Worm (Caenorhabditis elegans): ENCODE data around the gene sel-10.

Gene sel-10

DNA sequence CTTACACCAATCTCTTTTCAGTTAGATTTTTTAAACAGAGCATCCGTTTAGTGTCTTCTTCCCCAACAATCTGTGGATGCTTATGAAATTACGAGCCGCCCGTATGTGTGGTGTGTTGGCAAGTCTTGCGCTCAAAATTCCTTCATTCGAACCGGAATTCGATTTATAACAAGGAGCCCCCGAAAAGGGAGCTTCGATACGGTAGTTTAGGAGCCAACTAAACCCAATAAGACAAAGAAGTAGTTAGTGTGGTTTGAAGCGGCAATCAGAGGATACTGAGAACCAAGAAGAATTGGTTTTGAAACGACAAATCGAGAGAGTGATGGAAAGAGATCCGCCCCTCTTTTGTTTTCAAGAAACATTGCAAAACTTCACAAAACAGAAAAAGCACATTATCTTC, 6.8 kb upstream of the sel-10 start:
- TF ChIP-seq ces-1 (GFP tag; optimal IDR thresholded peaks at IDR 0.05) (peak; percentile 89), ceh-43 (GFP tag; optimal IDR thresholded peaks at IDR 0.05) (no peak)

DNA sequence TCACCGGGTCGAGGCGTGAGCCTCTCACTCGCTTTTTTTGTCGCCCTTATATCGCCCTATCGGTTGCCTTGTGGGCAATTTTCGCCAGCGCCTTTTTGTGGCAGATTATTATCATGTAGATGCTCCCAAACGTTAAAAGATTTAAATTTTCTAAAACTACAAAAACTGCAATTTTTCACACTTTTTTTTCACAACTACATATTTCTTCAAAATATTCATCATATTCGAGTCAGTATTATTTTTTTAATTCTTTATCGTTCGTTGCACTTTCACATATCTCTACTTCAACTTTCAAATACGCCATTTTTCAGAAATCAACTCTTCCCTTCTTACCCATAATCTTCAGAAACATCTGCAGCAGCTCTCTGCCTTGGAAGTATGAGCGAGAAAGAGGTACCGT, 6.2 kb upstream of the sel-10 start, which contains the start of gene ceh-24:
TSS of gene ceh-24 (plus strand) at position 301 of the 400 bp plus-strand sequence.
- TF ChIP-seq sptf-1 (tag; optimal IDR thresholded peaks at IDR 0.05), result no peak
- no peak for TF ChIP-seq mls-2 (tag; optimal IDR thresholded peaks at IDR 0.05)

DNA sequence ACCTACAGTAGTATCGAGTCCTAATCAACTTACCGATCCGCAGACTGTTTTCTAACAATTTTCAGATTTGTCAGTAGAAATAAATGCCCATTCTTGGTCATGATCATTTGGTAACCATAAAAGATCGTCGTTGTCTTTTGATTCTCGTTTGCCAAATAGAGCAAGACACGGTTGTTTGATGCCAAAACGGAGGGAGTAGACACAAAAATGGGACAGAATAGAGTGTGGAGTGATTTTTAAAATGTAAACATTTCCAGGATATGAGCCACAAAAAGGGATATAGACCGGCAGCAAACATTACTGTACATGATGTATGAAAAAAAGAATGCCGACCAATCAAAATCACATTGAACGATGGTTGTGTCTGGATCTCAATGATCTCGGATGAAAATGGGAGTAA, 2.3 kb upstream of the sel-10 start, which contains the start of gene F55B12.2:
TSS of gene F55B12.2 (minus strand) at position 101 of the 400 bp plus-strand sequence.
- TF ChIP-seq zip-8 (tag; optimal IDR thresholded peaks at IDR 0.05) (no peak), nhr-28 (tag; optimal IDR thresholded peaks at IDR 0.05) (no peak), hlh-1 (tag; optimal IDR thresholded peaks at IDR 0.05) (no peak), flh-1 (GFP tag; optimal IDR thresholded peaks at IDR 0.05) (no peak), sem-2 (GFP tag; optimal IDR thresholded peaks at IDR 0.05) (no peak)

DNA sequence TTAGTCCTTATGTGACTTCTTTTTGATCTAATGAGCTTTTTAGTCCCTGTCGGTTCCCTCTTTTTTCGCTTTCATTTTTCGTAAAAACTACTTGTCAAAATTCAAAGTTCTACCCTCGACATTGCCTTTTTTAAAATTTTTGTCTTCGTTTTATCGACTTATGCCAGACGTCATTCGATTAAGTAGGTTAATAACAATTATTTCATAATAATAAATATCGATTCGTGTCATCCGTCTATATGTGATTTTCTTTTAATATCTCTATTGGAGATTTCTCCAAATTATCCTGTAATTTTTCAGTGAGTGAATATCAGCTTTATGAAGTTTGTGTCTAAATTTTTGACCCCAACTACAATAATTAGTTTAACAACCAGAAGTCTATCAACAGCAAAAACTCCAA, 3.6 kb downstream of the sel-10 start, which contains the start of gene hpo-31:
TSS of gene hpo-31 (plus strand) at position 301 of the 400 bp plus-strand sequence.
- no peak for TF ChIP-seq mep-1 (tag; optimal IDR thresholded peaks at IDR 0.05)
- TF ChIP-seq elt-1 (tag; optimal IDR thresholded peaks at IDR 0.05; ENCODE audit: borderline replicate concordance, insufficient read depth), result no peak
- TF ChIP-seq ces-1 (GFP tag; optimal IDR thresholded peaks at IDR 0.05), result no peak
- no peak for TF ChIP-seq ceh-83 (GFP tag; optimal IDR thresholded peaks at IDR 0.05)
- no peak for TF ChIP-seq ceh-43 (GFP tag; optimal IDR thresholded peaks at IDR 0.05)
- TF ChIP-seq ham-2 (GFP tag; optimal IDR thresholded peaks at IDR 0.05), result no peak
- TF ChIP-seq nhr-28 (tag; optimal IDR thresholded peaks at IDR 0.05), result no peak

DNA sequence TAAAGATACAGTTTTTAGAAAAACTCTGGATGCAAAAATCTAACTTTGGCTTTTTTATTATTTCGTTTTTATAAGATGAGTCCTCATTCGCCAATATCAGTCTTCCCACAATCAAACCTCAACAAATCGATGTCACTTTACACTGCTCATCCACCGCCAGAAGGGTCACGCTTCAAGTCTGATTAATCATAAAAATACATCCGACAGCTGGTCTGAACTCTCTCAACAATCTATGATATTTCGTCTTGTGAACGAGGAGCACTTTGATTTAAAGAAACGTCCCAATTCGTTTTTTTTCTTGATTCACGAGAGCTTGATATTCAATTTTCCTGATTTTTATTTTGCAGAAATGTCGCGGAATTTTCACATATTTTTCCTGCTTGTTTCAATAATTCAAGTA, 8.8 kb downstream of the sel-10 start, which contains the start of gene nrf-5:
TSS of gene nrf-5 (plus strand) at position 348 of the 400 bp plus-strand sequence.
- TF ChIP-seq hlh-1 (tag; optimal IDR thresholded peaks at IDR 0.05) (peak; percentile 64), flh-1 (GFP tag; optimal IDR thresholded peaks at IDR 0.05) (no peak), cnd-1 (tag; optimal IDR thresholded peaks at IDR 0.05) (no peak)

DNA sequence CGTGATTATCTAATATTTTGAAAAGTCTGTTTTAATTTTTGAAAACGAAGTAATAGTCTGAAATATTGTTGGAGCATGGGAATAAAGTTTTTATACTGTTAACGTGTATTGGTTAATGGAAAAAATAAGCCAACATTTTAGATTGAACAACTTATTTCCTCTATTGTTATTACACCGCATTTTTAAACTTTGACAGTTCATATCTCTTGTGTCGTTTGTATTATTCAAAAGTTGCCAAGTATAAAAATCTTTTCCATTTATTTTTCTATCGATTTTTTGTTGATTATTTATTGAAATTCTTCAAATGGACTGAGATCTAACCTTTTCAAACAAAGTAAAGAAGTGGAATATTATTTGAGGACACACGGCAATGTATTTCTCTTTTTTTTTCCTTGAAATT, 11.7 kb downstream of the sel-10 start, which contains the start of gene str-165:
TSS of gene str-165 (plus strand) at position 301 of the 400 bp plus-strand sequence.
- TF ChIP-seq lin-13 (tag; optimal IDR thresholded peaks at IDR 0.05) (no peak), elt-3 (tag; optimal IDR thresholded peaks at IDR 0.05) (no peak), mls-2 (tag; optimal IDR thresholded peaks at IDR 0.05) (no peak), nhr-76 (tag; optimal IDR thresholded peaks at IDR 0.05) (no peak), unc-39 (tag; optimal IDR thresholded peaks at IDR 0.05) (no peak)

DNA sequence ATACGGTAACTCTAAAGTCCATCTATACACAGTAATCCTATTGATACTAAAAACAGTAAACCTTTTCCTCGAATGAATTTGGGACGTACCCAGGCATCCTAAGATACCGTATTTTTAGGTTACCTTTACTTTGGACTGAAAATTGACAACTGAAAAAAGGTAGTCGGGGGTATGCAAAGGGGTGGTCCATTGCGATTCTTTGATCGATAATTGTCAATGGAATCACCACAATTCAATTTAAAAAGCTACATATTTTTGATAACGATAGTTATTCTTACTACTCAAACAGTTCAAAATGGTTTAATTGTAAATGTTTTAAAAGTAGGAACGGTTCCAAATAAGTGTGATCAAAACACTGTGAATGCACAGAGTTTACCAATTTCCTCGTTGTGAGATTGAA, 14.8 kb downstream of the sel-10 start, which contains the start of gene srx-129:
TSS of gene srx-129 (plus strand) at position 301 of the 400 bp plus-strand sequence.
- no peak for TF ChIP-seq nhr-12 (tag; optimal IDR thresholded peaks at IDR 0.05)
- no peak for TF ChIP-seq nhr-2 (tag; optimal IDR thresholded peaks at IDR 0.05)
- no peak for TF ChIP-seq hlh-1 (tag; optimal IDR thresholded peaks at IDR 0.05)
- no peak for TF ChIP-seq lin-13 (tag; optimal IDR thresholded peaks at IDR 0.05)
- no peak for TF ChIP-seq nhr-237 (tag; optimal IDR thresholded peaks at IDR 0.05)
- no peak for TF ChIP-seq ztf-11 (tag; optimal IDR thresholded peaks at IDR 0.05)
- TF ChIP-seq ces-1 (GFP tag; optimal IDR thresholded peaks at IDR 0.05), result no peak
- TF ChIP-seq mls-2 (tag; optimal IDR thresholded peaks at IDR 0.05), result no peak
- no peak for TF ChIP-seq pha-4 (tag; optimal IDR thresholded peaks at IDR 0.05)
- TF ChIP-seq snpc-4 (tag; optimal IDR thresholded peaks at IDR 0.05), result no peak

DNA sequence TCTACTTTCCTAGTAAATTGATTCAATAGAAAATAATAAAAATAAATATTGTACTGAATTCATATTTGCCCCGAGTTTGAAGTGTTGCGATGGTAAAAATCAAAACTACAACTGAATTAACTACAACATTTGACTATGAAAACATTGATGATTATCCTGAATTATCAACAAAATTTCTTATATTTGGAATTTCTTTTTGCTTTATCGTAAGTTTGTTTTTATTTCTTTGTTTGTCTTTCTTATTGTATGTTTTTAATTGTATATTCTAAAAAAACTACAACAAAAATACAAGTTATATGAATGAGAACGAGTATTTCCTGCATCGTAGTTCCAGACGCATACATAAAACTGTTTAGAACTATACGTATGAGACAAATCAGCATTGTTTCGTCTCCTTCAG, 18.0 kb downstream of the sel-10 start, which contains the start of gene srx-128:
TSS of gene srx-128 (plus strand) at position 301 of the 400 bp plus-strand sequence.
- TF ChIP-seq nhr-12 (tag; optimal IDR thresholded peaks at IDR 0.05), result no peak
- TF ChIP-seq elt-1 (tag; optimal IDR thresholded peaks at IDR 0.05; ENCODE audit: borderline replicate concordance, insufficient read depth), result no peak
- no peak for TF ChIP-seq mls-2 (tag; optimal IDR thresholded peaks at IDR 0.05)
- TF ChIP-seq ceh-43 (GFP tag; optimal IDR thresholded peaks at IDR 0.05), result no peak
- no peak for TF ChIP-seq drap-1 (GFP tag; optimal IDR thresholded peaks at IDR 0.05)
- no peak for TF ChIP-seq flh-1 (GFP tag; optimal IDR thresholded peaks at IDR 0.05)
- TF ChIP-seq ces-1 (GFP tag; optimal IDR thresholded peaks at IDR 0.05), result no peak
- no peak for TF ChIP-seq elt-3 (tag; optimal IDR thresholded peaks at IDR 0.05)

Measured in whole organism, mixed stage, embryonic.